Worm (Caenorhabditis elegans): Measurements from ENCODE around the gene str-93.

DNA sequence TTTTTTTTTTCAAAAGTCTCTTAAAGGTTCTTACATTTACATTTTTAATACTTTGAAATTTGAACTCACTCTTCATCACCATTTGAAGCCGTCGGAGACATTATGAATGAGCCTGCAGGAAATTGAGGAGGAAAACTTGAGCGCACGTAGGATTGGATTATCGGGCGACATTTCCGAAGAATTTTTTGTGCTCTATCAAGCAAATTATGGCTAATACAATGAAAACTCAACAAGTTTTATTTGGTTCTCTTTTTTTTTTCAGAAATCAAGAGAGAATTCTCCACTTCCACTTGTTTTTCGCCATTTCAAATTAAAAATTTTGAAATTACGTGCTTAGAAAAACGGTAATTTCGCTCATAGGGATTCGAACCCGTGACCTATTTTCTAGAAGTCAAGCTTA lies 5.6 kb downstream of the str-93 start, which contains the start of gene F59A1.12:
- no peak for TF ChIP-seq spr-3 (GFP tag; optimal IDR thresholded peaks at IDR 0.05)
- no peak for TF ChIP-seq mes-2 (tag; optimal IDR thresholded peaks at IDR 0.05; ENCODE audit: poor library complexity, severe bottlenecking)
- no peak for TF ChIP-seq ceh-82 (tag; optimal IDR thresholded peaks at IDR 0.05)
- no peak for TF ChIP-seq php-3 (GFP tag; IDR thresholded peaks at IDR 0.05)
